Worm (Caenorhabditis elegans): ENCODE measurements around the gene sri-43.

Gene sri-43

DNA sequence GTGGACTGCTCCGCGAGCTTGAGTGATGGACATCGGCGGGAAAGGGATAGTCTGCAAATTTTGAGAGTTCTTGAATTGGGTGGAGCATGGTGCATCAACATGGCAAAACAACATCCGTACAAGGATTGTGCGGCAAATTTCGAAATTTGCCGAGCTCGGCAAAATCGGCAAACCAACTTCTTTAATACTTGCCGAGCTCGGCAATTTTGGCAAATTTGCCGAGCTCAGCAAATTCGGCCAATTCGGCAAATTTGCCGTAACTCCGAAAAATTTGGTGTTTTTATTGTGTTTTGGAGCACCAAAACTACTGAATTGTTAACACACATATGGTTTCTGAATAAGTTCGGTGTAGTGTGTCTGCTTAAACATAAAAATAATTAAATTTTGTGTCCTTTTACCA lies 25.6 kb upstream of the sri-43 start, which contains the start of gene fbxc-55 (continued):
- no peak for TF ChIP-seq ama-1 (optimal IDR thresholded peaks at IDR 0.05)
- TF ChIP-seq tbx-2 (tag; optimal IDR thresholded peaks at IDR 0.05), result no peak

DNA sequence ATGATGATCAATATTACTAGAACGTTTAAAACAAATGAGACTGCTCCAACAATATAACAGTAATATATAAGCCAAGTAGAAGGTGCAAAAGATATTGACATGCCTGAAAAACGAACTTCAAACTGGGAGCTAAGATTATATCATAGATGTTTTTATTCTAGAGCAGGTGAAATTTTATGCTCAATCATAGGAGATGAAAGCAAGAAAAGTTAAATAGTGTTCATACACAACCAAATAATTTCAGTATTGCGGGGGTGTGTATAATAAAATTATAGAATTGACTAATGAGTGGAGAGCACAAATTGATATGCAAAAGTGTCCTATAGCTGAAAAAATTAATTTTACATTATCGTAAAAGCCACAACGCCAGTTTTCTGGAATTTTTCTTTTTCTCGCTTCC lies 14.5 kb upstream of the sri-43 start, which contains the start of gene sri-34:
TSS of gene sri-34 (minus strand) at position 101 of the 400 bp plus-strand sequence.
- no peak for TF ChIP-seq ttx-3 (tag; optimal IDR thresholded peaks at IDR 0.05)
- TF ChIP-seq ceh-45 (GFP tag; IDR thresholded peaks at IDR 0.05), result no peak
- no peak for TF ChIP-seq syd-9 (tag; optimal IDR thresholded peaks at IDR 0.05)
- TF ChIP-seq npax-4 (tag; optimal IDR thresholded peaks at IDR 0.05), result no peak
- no peak for TF ChIP-seq lin-11 (tag; optimal IDR thresholded peaks at IDR 0.05)
- no peak for TF ChIP-seq ceh-14 (tag; optimal IDR thresholded peaks at IDR 0.05)
- TF ChIP-seq pha-2 (tag; optimal IDR thresholded peaks at IDR 0.05), result no peak
- TF ChIP-seq tbx-7 (tag; optimal IDR thresholded peaks at IDR 0.05), result no peak
- no peak for TF ChIP-seq hlh-6 (tag; optimal IDR thresholded peaks at IDR 0.05)
- TF ChIP-seq unc-3 (GFP tag; conservative IDR thresholded peaks at IDR 0.05), result no peak
- no peak for TF ChIP-seq unc-3 (tag; optimal IDR thresholded peaks at IDR 0.05)
- no peak for TF ChIP-seq ceh-18 (tag; optimal IDR thresholded peaks at IDR 0.05)
- no peak for TF ChIP-seq fax-1 (tag; optimal IDR thresholded peaks at IDR 0.05)
- TF ChIP-seq ahr-1 (tag; optimal IDR thresholded peaks at IDR 0.05), result no peak
- no peak for TF ChIP-seq elt-4 (tag; optimal IDR thresholded peaks at IDR 0.05)
- no peak for TF ChIP-seq pat-9 (tag; optimal IDR thresholded peaks at IDR 0.05)
- no peak for TF ChIP-seq madf-2 (tag; optimal IDR thresholded peaks at IDR 0.05)
- no peak for TF ChIP-seq pha-4 (tag; optimal IDR thresholded peaks at IDR 0.05)
- TF ChIP-seq ets-4 (tag; optimal IDR thresholded peaks at IDR 0.05), result no peak
- TF ChIP-seq hlh-15 (tag; optimal IDR thresholded peaks at IDR 0.05), result no peak

DNA sequence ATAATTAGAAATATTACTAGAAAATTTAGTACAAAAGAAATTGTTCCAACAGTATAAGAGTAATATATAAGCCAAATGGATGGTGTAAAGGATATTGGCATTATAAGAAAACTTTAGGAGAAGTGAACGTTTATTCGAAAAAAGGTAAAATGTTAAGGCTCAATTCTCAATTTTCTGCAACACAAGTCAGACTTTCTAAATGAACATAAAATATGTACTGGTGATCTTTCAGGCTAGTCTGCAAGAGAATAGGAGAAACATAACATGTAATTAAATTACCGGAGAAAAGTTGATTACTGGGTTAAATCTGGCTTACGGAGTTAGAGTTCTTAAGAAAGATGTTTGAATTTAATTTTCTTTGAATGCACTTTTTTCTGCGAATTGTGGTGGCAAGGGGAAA lies 12.3 kb upstream of the sri-43 start, which contains the start of gene sri-33:
TSS of gene sri-33 (minus strand) at position 101 of the 400 bp plus-strand sequence.
- TF ChIP-seq rnt-1 (tag; optimal IDR thresholded peaks at IDR 0.05) (no peak), pax-1 (tag; optimal IDR thresholded peaks at IDR 0.05) (no peak), unc-55 (GFP tag; optimal IDR thresholded peaks at IDR 0.05) (no peak), Y22D7AL.16 (tag; optimal IDR thresholded peaks at IDR 0.05) (no peak), dve-1 (tag; optimal IDR thresholded peaks at IDR 0.05) (no peak), ceh-22 (tag; optimal IDR thresholded peaks at IDR 0.05) (no peak), nhr-232 (tag; optimal IDR thresholded peaks at IDR 0.05) (no peak), ceh-31 (tag; optimal IDR thresholded peaks at IDR 0.05) (no peak), ceh-24 (tag; optimal IDR thresholded peaks at IDR 0.05) (no peak), sox-4 (tag; optimal IDR thresholded peaks at IDR 0.05) (no peak), C08G9.2 (tag; optimal IDR thresholded peaks at IDR 0.05) (no peak), F13H6.1 (tag; optimal IDR thresholded peaks at IDR 0.05) (no peak), unc-86 (tag; optimal IDR thresholded peaks at IDR 0.05) (no peak), ceh-34 (tag; optimal IDR thresholded peaks at IDR 0.05) (no peak), ttx-3 (tag; optimal IDR thresholded peaks at IDR 0.05) (no peak), tbx-2 (tag; optimal IDR thresholded peaks at IDR 0.05) (no peak)

DNA sequence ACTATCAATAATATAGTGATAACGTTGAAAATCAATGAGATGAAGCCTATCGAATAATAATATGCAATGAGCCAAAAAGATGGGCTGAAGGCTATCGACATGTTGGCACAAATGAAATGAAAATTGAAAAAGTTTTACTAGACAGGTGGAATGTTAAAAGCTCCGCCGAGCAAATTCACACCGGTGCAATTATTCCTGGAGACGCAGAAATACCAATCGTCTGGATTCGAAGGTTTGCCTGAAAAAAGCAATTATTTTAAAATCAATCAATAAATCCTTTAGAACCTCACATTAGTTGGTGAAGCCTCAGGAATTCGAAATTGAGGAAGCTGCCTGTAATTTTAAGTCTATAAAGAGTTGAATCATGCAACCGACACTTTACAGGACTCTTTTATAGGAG lies 9.9 kb upstream of the sri-43 start, which contains the start of gene sri-32:
TSS of gene sri-32 (minus strand) at position 101 of the 400 bp plus-strand sequence.
- TF ChIP-seq pros-1 (tag; optimal IDR thresholded peaks at IDR 0.05) (no peak), pha-2 (tag; optimal IDR thresholded peaks at IDR 0.05) (no peak), dmd-4 (tag; optimal IDR thresholded peaks at IDR 0.05; ENCODE audit: borderline replicate concordance) (no peak), unc-42 (tag; optimal IDR thresholded peaks at IDR 0.05) (no peak), unc-86 (tag; optimal IDR thresholded peaks at IDR 0.05) (no peak), rnt-1 (tag; optimal IDR thresholded peaks at IDR 0.05) (no peak), nfya-1 (tag; optimal IDR thresholded peaks at IDR 0.05) (no peak), ceh-22 (tag; optimal IDR thresholded peaks at IDR 0.05) (no peak), zip-5 (tag; optimal IDR thresholded peaks at IDR 0.05) (no peak), ets-4 (tag; optimal IDR thresholded peaks at IDR 0.05) (no peak), ceh-48 (tag; optimal IDR thresholded peaks at IDR 0.05) (no peak), eyg-1 (tag; optimal IDR thresholded peaks at IDR 0.05) (no peak), nhr-11 (tag; optimal IDR thresholded peaks at IDR 0.05) (no peak), lin-11 (tag; optimal IDR thresholded peaks at IDR 0.05) (no peak), pax-1 (tag; optimal IDR thresholded peaks at IDR 0.05) (no peak), pag-3 (tag; optimal IDR thresholded peaks at IDR 0.05; ENCODE audit: borderline replicate concordance) (no peak), unc-55 (GFP tag; optimal IDR thresholded peaks at IDR 0.05) (no peak), Y22D7AL.16 (tag; optimal IDR thresholded peaks at IDR 0.05) (no peak), ceh-14 (tag; optimal IDR thresholded peaks at IDR 0.05) (no peak), ceh-30 (tag; optimal IDR thresholded peaks at IDR 0.05) (no peak)
